Worm (Caenorhabditis elegans) whole organism, midembryonic: ENCODE results near the gene BE0003N10.1.
"Not testable (repeated sequence)": the region's sequence is repeated elsewhere in the genome, so short reads cannot be mapped to it uniquely, and the experiment has no call there.

Experiments
- T22C8.4 ChIP-seq: fragments of 200-800 bp; sonication (Bioruptor generic); IDR thresholded peaks from 2 replicates; pipeline ENCODE4 v1.3.6; 2022; ENCODE audit warnings: missing genetic modification characterization, missing compliant biosample characterization
- cog-1 ChIP-seq: sonication (generic microtip); optimal IDR thresholded peaks from 2 replicates; lab custom pipeline; 2016; ENCODE audit warnings: missing genetic modification characterization, missing compliant biosample characterization
- flt-1 ChIP-seq: fragments of 200-800 bp; sonication (Bioruptor generic); IDR thresholded peaks from 2 replicates; pipeline ENCODE4 v1.3.6; 2022; ENCODE audit warnings: missing genetic modification characterization, missing compliant biosample characterization
- klf-2 ChIP-seq: fragments of 200-800 bp; sonication (Bioruptor generic); conservative IDR thresholded peaks from 2 replicates; pipeline ENCODE4 v1.3.6; 2022; ENCODE audit warnings: missing genetic modification reagents, missing genetic modification characterization, missing compliant biosample characterization
- med-1 ChIP-seq: sonication (generic microtip); optimal IDR thresholded peaks from 2 replicates; lab custom pipeline; 2017; ENCODE audit warnings: missing genetic modification characterization, mild to moderate bottlenecking, missing compliant biosample characterization, antibody characterized with exemption, missing genetic modification reagents; ENCODE audit not compliant: insufficient read depth
- ref-1 ChIP-seq: fragments of 200-800 bp; sonication (Bioruptor generic); conservative IDR thresholded peaks from 2 replicates; pipeline ENCODE4 v1.3.6; 2022; ENCODE audit warnings: missing genetic modification reagents, missing genetic modification characterization, missing compliant biosample characterization
- tab-1 ChIP-seq: fragments of 200-800 bp; sonication (Bioruptor generic); IDR thresholded peaks from 2 replicates; pipeline ENCODE4 v1.3.6; 2022; ENCODE audit warnings: missing genetic modification characterization, missing compliant biosample characterization
- ztf-23 ChIP-seq: fragments of 200-800 bp; sonication (Bioruptor generic); IDR thresholded peaks from 2 replicates; pipeline ENCODE4 v1.3.6; 2022; ENCODE audit warnings: missing genetic modification reagents, missing genetic modification characterization, missing compliant biosample characterization
- ztf-29 ChIP-seq: fragments of 200-800 bp; sonication (Bioruptor generic); IDR thresholded peaks from 2 replicates; pipeline ENCODE4 v1.3.6; 2022; ENCODE audit warnings: missing genetic modification reagents, missing genetic modification characterization, missing compliant biosample characterization

BE0003N10.1 gene

ce11 chrIII:1052291-1052690, 15.0 kb downstream of the BE0003N10.1 start:
- TF ChIP-seq ztf-29 (GFP tag; lab: Robert Waterston, UW), result peak; percentile 73; the same call in 1 of the 2 replicates
- no peak for TF ChIP-seq tab-1

- TF ChIP-seq flt-1 (GFP tag; lab: Robert Waterston, UW) (no peak), ref-1 (GFP tag; lab: Robert Waterston, UW) (no peak)
Measured at ce11 chrIII:1053067-1053466, 15.8 kb downstream of the BE0003N10.1 start, which contains the start of gene fbxo-11.2. fbxo-11.2 (minus strand) TSS chrIII:1053242.

- TF ChIP-seq tab-1 (0 out of 2 replicates have a peak, but pooled peaks have one; percentile 25), flt-1 (GFP tag; lab: Robert Waterston, UW) (no peak), cog-1 (tag; lab: Kevin White, UChicago) (no peak), ztf-23 (GFP tag; lab: Robert Waterston, UW) (0 out of 2 replicates have a peak, but pooled peaks have one; percentile 45), ztf-29 (GFP tag; lab: Robert Waterston, UW) (0 out of 2 replicates have a peak, but pooled peaks have one; percentile 6), med-1 (GFP tag; lab: Kevin White, UChicago) (no peak)
Measured at ce11 chrIII:1054096-1054495, 16.8 kb downstream of the BE0003N10.1 start.

ce11 chrIII:1056989-1057687, 19.8 kb downstream of the BE0003N10.1 start:
- TF ChIP-seq T22C8.4 (GFP tag; lab: Robert Waterston, UW), result peak; percentile 54

- TF ChIP-seq T22C8.4 (GFP tag; lab: Robert Waterston, UW) (peak; percentile 84), tab-1 (no peak)
Measured at ce11 chrIII:1058074-1058473, 20.8 kb downstream of the BE0003N10.1 start.

ce11 chrIII:1058881-1059280, 21.6 kb downstream of the BE0003N10.1 start:
- TF ChIP-seq T22C8.4 (GFP tag; lab: Robert Waterston, UW), result no peak
- no peak for TF ChIP-seq ztf-29 (GFP tag; lab: Robert Waterston, UW)
- TF ChIP-seq ztf-23 (GFP tag; lab: Robert Waterston, UW), result no peak
- TF ChIP-seq cog-1 (tag; lab: Kevin White, UChicago), result no peak
- no peak for TF ChIP-seq klf-2
- TF ChIP-seq ref-1 (GFP tag; lab: Robert Waterston, UW), result no peak
- TF ChIP-seq flt-1 (GFP tag; lab: Robert Waterston, UW), result no peak

ce11 chrIII:1059961-1060360, 22.7 kb downstream of the BE0003N10.1 start, which contains the start of gene BE0003N10.6:
BE0003N10.6 (minus strand) TSS chrIII:1060061.
- TF ChIP-seq flt-1 (GFP tag; lab: Robert Waterston, UW) (no peak), ztf-23 (GFP tag; lab: Robert Waterston, UW) (no peak), tab-1 (no peak), med-1 (GFP tag; lab: Kevin White, UChicago) (no peak), T22C8.4 (GFP tag; lab: Robert Waterston, UW) (no peak), klf-2 (no peak), ref-1 (GFP tag; lab: Robert Waterston, UW) (no peak), cog-1 (tag; lab: Kevin White, UChicago) (no peak), ztf-29 (GFP tag; lab: Robert Waterston, UW) (no peak)

ce11 chrIII:1074152-1074551, 36.9 kb downstream of the BE0003N10.1 start:
- TF ChIP-seq T22C8.4 (GFP tag; lab: Robert Waterston, UW), result no peak

- not testable (repeated sequence) for TF ChIP-seq ztf-29 (GFP tag; lab: Robert Waterston, UW); tab-1; ztf-23 (GFP tag; lab: Robert Waterston, UW)
Measured at ce11 chrIII:1076383-1076782, 39.1 kb downstream of the BE0003N10.1 start, which contains the start of gene uaf-1. uaf-1 (minus strand) TSS chrIII:1076555.

- TF ChIP-seq flt-1 (GFP tag; lab: Robert Waterston, UW), result peak; percentile 61; the same call in 1 of the 2 replicates
- TF ChIP-seq T22C8.4 (GFP tag; lab: Robert Waterston, UW), result peak; percentile 71
- TF ChIP-seq ztf-29 (GFP tag; lab: Robert Waterston, UW), result no peak
- TF ChIP-seq ztf-23 (GFP tag; lab: Robert Waterston, UW), result 0 out of 2 replicates have a peak, but pooled peaks have one; percentile 40
- TF ChIP-seq cog-1 (tag; lab: Kevin White, UChicago), result peak; percentile 68
Measured at ce11 chrIII:1080536-1080935, 43.2 kb downstream of the BE0003N10.1 start, which contains the start of the genes rab-18 and kbp-4. rab-18 (minus strand) TSS chrIII:1080775. kbp-4 (plus strand) TSS chrIII:1080901.

ce11 chrIII:1081101-1081500, 43.8 kb downstream of the BE0003N10.1 start, which contains the start of gene par-2:
par-2 (plus strand) TSS chrIII:1081401.
- TF ChIP-seq ref-1 (GFP tag; lab: Robert Waterston, UW), result no peak
- no peak for TF ChIP-seq ztf-29 (GFP tag; lab: Robert Waterston, UW)
- no peak for TF ChIP-seq tab-1
- TF ChIP-seq ztf-23 (GFP tag; lab: Robert Waterston, UW), result no peak
- no peak for TF ChIP-seq T22C8.4 (GFP tag; lab: Robert Waterston, UW)
- no peak for TF ChIP-seq med-1 (GFP tag; lab: Kevin White, UChicago)
- TF ChIP-seq cog-1 (tag; lab: Kevin White, UChicago), result no peak
- no peak for TF ChIP-seq flt-1 (GFP tag; lab: Robert Waterston, UW)
- no peak for TF ChIP-seq klf-2
